Worm (Caenorhabditis elegans) whole organism, young adult: ENCODE data around the gene trmt-10C.2.

Source experiments
- B0035.1 ChIP-seq: sonication (generic microtip); optimal IDR thresholded peaks from 2 replicates; lab custom pipeline; 2016; ENCODE audit warnings: missing genetic modification characterization, mild to moderate bottlenecking, missing compliant biosample characterization, missing genotype, missing genetic modification reagents
- C06A6.2 ChIP-seq: fragments of 200-800 bp; sonication (Bioruptor generic); conservative IDR thresholded peaks from 2 replicates; pipeline ENCODE4 v1.3.6; 2022; ENCODE audit warnings: missing genetic modification characterization, missing compliant biosample characterization
- F23B12.7 ChIP-seq: sonication (generic microtip); optimal IDR thresholded peaks from 2 replicates; lab custom pipeline; 2017; ENCODE audit warnings: missing genetic modification characterization, mild to moderate bottlenecking, missing compliant biosample characterization, antibody characterized with exemption, moderate library complexity; ENCODE audit not compliant: insufficient read depth
- F37B4.10 ChIP-seq: fragments of 200-800 bp; sonication (Bioruptor generic); IDR thresholded peaks from 2 replicates; pipeline ENCODE4 v1.3.6; 2022; ENCODE audit warnings: missing genetic modification characterization, missing compliant biosample characterization
- F39B2.1 ChIP-seq: fragments of 200-800 bp; sonication (Bioruptor generic); IDR thresholded peaks from 2 replicates; pipeline ENCODE4 v1.3.6; 2022; ENCODE audit warnings: missing genetic modification reagents, missing genetic modification characterization, missing compliant biosample characterization
- F52B5.7 ChIP-seq: sonication (generic microtip); optimal IDR thresholded peaks from 2 replicates; lab custom pipeline; 2016; ENCODE audit warnings: mild to moderate bottlenecking, missing genetic modification characterization, missing compliant biosample characterization
- K11D2.4 ChIP-seq: fragments of 200-800 bp; sonication (Bioruptor generic); IDR thresholded peaks from 2 replicates; pipeline ENCODE4 v1.3.6; 2022; ENCODE audit warnings: missing genetic modification reagents, missing genetic modification characterization, missing compliant biosample characterization
- K12H6.12 ChIP-seq: fragments of 200-800 bp; sonication (Bioruptor generic); optimal IDR thresholded peaks from 2 replicates; lab custom pipeline; 2018; ENCODE audit warnings: mild to moderate bottlenecking, missing genetic modification characterization, missing compliant biosample characterization
- T26A5.8 ChIP-seq: sonication (generic microtip); optimal IDR thresholded peaks from 2 replicates; lab custom pipeline; 2016; ENCODE audit warnings: missing genetic modification characterization, missing compliant biosample characterization
- Y53G8AR.9 ChIP-seq: fragments of 200-800 bp; sonication (Bioruptor generic); conservative IDR thresholded peaks from 2 replicates; pipeline ENCODE4 v1.3.6; 2022; ENCODE audit warnings: missing genetic modification reagents, missing genetic modification characterization, missing compliant biosample characterization
- ama-1 ChIP-seq, 3 experiments: fragments of 150-350 bp in 1 of 3; sonication (generic microtip) in 2 of 3; optimal IDR thresholded peaks; 2 replicates each; lab custom pipeline; 2014 to 2018; ENCODE audit warnings: missing biosample characterization in 2 of 3, missing genetic modification characterization in 2 of 3, missing genetic modification reagents in 2 of 3
- aptf-2 ChIP-seq: fragments of 200-800 bp; sonication (Bioruptor generic); conservative IDR thresholded peaks from 2 replicates; pipeline ENCODE4 v1.3.6; 2022; ENCODE audit warnings: missing genetic modification reagents, missing genetic modification characterization, missing compliant biosample characterization
- aptf-3 ChIP-seq: fragments of 200-800 bp; sonication (Bioruptor generic); IDR thresholded peaks from 2 replicates; pipeline ENCODE4 v1.3.6; 2022; ENCODE audit warnings: missing genetic modification characterization, missing compliant biosample characterization
- attf-5 ChIP-seq: fragments of 200-800 bp; sonication (Bioruptor generic); optimal IDR thresholded peaks from 2 replicates; lab custom pipeline; 2018; ENCODE audit warnings: mild to moderate bottlenecking, missing genetic modification characterization, missing compliant biosample characterization
- bed-2 ChIP-seq: fragments of 200-800 bp; sonication (Bioruptor generic); IDR thresholded peaks from 2 replicates; pipeline ENCODE4 v1.3.6; 2022; ENCODE audit warnings: missing genetic modification reagents, missing genetic modification characterization, missing compliant biosample characterization
- cebp-2 ChIP-seq: fragments of 200-800 bp; sonication (Bioruptor generic); IDR thresholded peaks from 2 replicates; pipeline ENCODE4 v1.3.6; 2022; ENCODE audit warnings: missing genetic modification characterization, missing compliant biosample characterization
- ceh-100 ChIP-seq: fragments of 200-800 bp; sonication (Bioruptor generic); IDR thresholded peaks from 2 replicates; pipeline ENCODE4 v1.3.6; 2022; ENCODE audit warnings: missing genetic modification reagents, missing genetic modification characterization, missing compliant biosample characterization
- ceh-40 ChIP-seq: fragments of 200-800 bp; sonication (Bioruptor generic); IDR thresholded peaks from 2 replicates; pipeline ENCODE4 v1.3.6; 2022; ENCODE audit warnings: missing genetic modification characterization, missing compliant biosample characterization
- chd-7 ChIP-seq: sonication (generic microtip); optimal IDR thresholded peaks from 2 replicates; lab custom pipeline; 2016; ENCODE audit warnings: mild to moderate bottlenecking, missing genetic modification characterization, moderate library complexity, missing compliant biosample characterization
- egl-18 ChIP-seq: fragments of 200-800 bp; sonication (Bioruptor generic); IDR thresholded peaks from 2 replicates; pipeline ENCODE4 v1.3.6; 2022; ENCODE audit warnings: missing genetic modification reagents, missing genetic modification characterization, missing compliant biosample characterization
- egl-44 ChIP-seq: fragments of 200-800 bp; sonication (Bioruptor generic); IDR thresholded peaks from 2 replicates; pipeline ENCODE4 v1.3.6; 2022; ENCODE audit warnings: missing genetic modification reagents, missing genetic modification characterization, missing compliant biosample characterization
- hlh-26 ChIP-seq: fragments of 200-800 bp; sonication (Bioruptor generic); conservative IDR thresholded peaks from 2 replicates; pipeline ENCODE4 v1.3.6; 2022; ENCODE audit warnings: missing genetic modification reagents, missing genetic modification characterization, missing compliant biosample characterization
- hsf-1 ChIP-seq: fragments of 200-800 bp; sonication (Bioruptor generic); IDR thresholded peaks from 2 replicates; pipeline ENCODE4 v1.3.6; 2022; ENCODE audit warnings: missing genetic modification reagents, missing genetic modification characterization, missing compliant biosample characterization
- lin-35 ChIP-seq, 3 experiments: fragments of 150-350 bp in 2 of 3; sonication (generic microtip) in 1 of 3; optimal IDR thresholded peaks; 2 replicates each; lab custom pipeline; 2014 to 2018; ENCODE audit warnings: missing biosample characterization in 3 of 3, missing genetic modification characterization in 3 of 3, missing genetic modification reagents in 3 of 3
- lin-40 ChIP-seq: sonication (generic microtip); optimal IDR thresholded peaks from 2 replicates; lab custom pipeline; 2016; ENCODE audit warnings: missing genetic modification characterization, mild to moderate bottlenecking, missing compliant biosample characterization, missing genotype, missing genetic modification reagents
- madf-3 ChIP-seq: fragments of 200-800 bp; sonication (Bioruptor generic); IDR thresholded peaks from 2 replicates; pipeline ENCODE4 v1.3.6; 2022; ENCODE audit warnings: missing genetic modification reagents, missing genetic modification characterization, missing compliant biosample characterization
- mel-28 ChIP-seq: sonication (generic microtip); optimal IDR thresholded peaks from 2 replicates; lab custom pipeline; 2016; ENCODE audit warnings: borderline replicate concordance, mild to moderate bottlenecking, missing genetic modification characterization, missing compliant biosample characterization
- mes-4 ChIP-seq: sonication (generic microtip); optimal IDR thresholded peaks from 2 replicates; lab custom pipeline; 2016; ENCODE audit warnings: missing genotype, missing genetic modification characterization, missing compliant biosample characterization
- nhr-120 ChIP-seq: fragments of 200-800 bp; sonication (Bioruptor generic); IDR thresholded peaks from 2 replicates; pipeline ENCODE4 v1.3.6; 2022; ENCODE audit warnings: missing genetic modification characterization, missing compliant biosample characterization
- nhr-90 ChIP-seq: sonication (generic microtip); optimal IDR thresholded peaks from 2 replicates; lab custom pipeline; 2016; ENCODE audit warnings: missing genotype, mild to moderate bottlenecking, missing genetic modification characterization, missing compliant biosample characterization
- snpc-1.1 ChIP-seq: sonication (generic microtip); optimal IDR thresholded peaks from 2 replicates; lab custom pipeline; 2017; ENCODE audit warnings: missing genetic modification characterization, mild to moderate bottlenecking, missing compliant biosample characterization, antibody characterized with exemption, moderate library complexity, missing genotype, missing genetic modification reagents; ENCODE audit not compliant: insufficient read depth
- sptf-2 ChIP-seq: fragments of 200-800 bp; sonication (Bioruptor generic); optimal IDR thresholded peaks from 2 replicates; lab custom pipeline; 2018; ENCODE audit warnings: mild to moderate bottlenecking, missing genetic modification characterization, missing compliant biosample characterization
- tbp1 ChIP-seq: fragments of 200-800 bp; sonication (Bioruptor generic); optimal IDR thresholded peaks from 2 replicates; lab custom pipeline; 2018; ENCODE audit warnings: mild to moderate bottlenecking, missing genetic modification characterization, missing compliant biosample characterization
- unc-62 ChIP-seq: fragments of 150-350 bp; optimal IDR thresholded peaks from 2 replicates; lab custom pipeline; 2014; ENCODE audit warnings: missing biosample characterization, missing genetic modification reagents, missing genetic modification characterization
- zfh-2 ChIP-seq: fragments of 200-800 bp; sonication (Bioruptor generic); conservative IDR thresholded peaks from 2 replicates; pipeline ENCODE4 v1.3.6; 2022; ENCODE audit warnings: missing genetic modification reagents, missing genetic modification characterization, missing compliant biosample characterization
- zim-3 ChIP-seq: sonication (generic microtip); optimal IDR thresholded peaks from 2 replicates; lab custom pipeline; 2017; ENCODE audit warnings: mild to moderate bottlenecking, missing genetic modification characterization, moderate library complexity, missing compliant biosample characterization

trmt-10C.2 gene

DNA sequence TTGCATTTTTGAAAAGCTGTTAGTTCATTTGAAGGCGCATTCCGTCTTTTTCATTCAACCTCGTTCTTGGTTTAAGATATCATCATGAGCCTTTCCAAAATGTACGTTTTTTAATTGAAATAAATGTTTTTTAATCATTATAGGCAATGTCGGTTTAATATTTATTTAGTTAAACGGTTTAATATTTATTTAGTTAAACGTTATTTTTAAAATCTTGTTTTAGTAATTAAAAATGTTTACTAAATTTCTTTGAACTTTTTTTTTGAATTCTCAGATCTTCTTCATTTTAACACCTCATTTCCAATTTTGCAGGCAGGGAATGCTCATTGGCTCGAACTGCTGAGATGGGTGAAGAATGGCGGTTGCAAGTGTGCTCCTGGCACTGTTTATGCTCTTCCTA is 37.0 kb upstream of the trmt-10C.2 start, which contains the start of gene gar-2:
Gene gar-2 (plus strand): TSS at position 301 of the 400 bp plus-strand sequence.
- TF ChIP-seq hlh-26, result no peak
- no peak for TF ChIP-seq hsf-1 (GFP tag; lab: Robert Waterston, UW)
- no peak for TF ChIP-seq snpc-1.1 (tag; lab: Kevin White, UChicago)
- no peak for TF ChIP-seq B0035.1
- TF ChIP-seq bed-2 (GFP tag; lab: Robert Waterston, UW), result no peak
- TF ChIP-seq C06A6.2 (GFP tag; lab: Robert Waterston, UW), result no peak
- no peak for TF ChIP-seq F39B2.1
- no peak for TF ChIP-seq K12H6.12 (tag; lab: Kevin White, UChicago)
- TF ChIP-seq unc-62, result no peak
- no peak for TF ChIP-seq egl-18 (GFP tag; lab: Robert Waterston, UW)
- no peak for TF ChIP-seq F52B5.7
- TF ChIP-seq aptf-2 (GFP tag; lab: Robert Waterston, UW), result no peak
- TF ChIP-seq sptf-2 (GFP tag; lab: Kevin White, UChicago), result no peak
- no peak for TF ChIP-seq ceh-100 (GFP tag; lab: Robert Waterston, UW)
- no peak for TF ChIP-seq T26A5.8 (tag; lab: Kevin White, UChicago)
- no peak for TF ChIP-seq Y53G8AR.9 (GFP tag; lab: Robert Waterston, UW)
- no peak for TF ChIP-seq mel-28 (tag; lab: Kevin White, UChicago)
- no peak for TF ChIP-seq ama-1 (optimal IDR thresholded peaks at IDR 0.05; lab: Kevin White, UChicago)
- no peak for TF ChIP-seq ama-1 (GFP tag; optimal IDR thresholded peaks at IDR 0.05; lab: Kevin White, UChicago)
- TF ChIP-seq chd-7, result no peak
- no peak for TF ChIP-seq K11D2.4 (GFP tag; lab: Robert Waterston, UW)

DNA sequence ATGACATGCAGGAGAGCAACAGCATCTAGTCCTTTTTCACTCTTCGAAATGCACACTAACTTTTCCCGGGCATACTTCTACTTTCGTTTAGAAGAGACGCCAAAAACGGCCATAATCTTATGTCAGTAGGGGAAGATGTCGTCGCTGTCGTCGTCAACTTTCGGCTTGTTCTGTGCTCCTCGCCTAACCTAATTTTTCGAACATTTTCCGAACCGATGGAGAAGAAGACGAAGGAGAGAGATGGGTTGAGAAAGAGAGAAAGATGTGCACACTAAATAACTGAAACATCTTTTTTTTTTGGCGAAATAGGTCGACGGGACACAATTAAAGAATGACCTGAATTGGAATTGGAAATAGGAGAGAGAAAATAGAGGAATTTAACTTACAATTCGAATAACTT is 35.7 kb upstream of the trmt-10C.2 start:
- no peak for TF ChIP-seq F37B4.10 (GFP tag; lab: Robert Waterston, UW)
- no peak for TF ChIP-seq lin-40 (tag; lab: Kevin White, UChicago)
- TF ChIP-seq egl-44 (GFP tag; lab: Robert Waterston, UW), result no peak
- no peak for TF ChIP-seq nhr-90 (tag; lab: Kevin White, UChicago)
- TF ChIP-seq zim-3, result no peak
- peak in 1 of 3 experiments; percentile 16 for TF ChIP-seq lin-35 (GFP tag; optimal IDR thresholded peaks at IDR 0.05; lab: Kevin White, UChicago)

DNA sequence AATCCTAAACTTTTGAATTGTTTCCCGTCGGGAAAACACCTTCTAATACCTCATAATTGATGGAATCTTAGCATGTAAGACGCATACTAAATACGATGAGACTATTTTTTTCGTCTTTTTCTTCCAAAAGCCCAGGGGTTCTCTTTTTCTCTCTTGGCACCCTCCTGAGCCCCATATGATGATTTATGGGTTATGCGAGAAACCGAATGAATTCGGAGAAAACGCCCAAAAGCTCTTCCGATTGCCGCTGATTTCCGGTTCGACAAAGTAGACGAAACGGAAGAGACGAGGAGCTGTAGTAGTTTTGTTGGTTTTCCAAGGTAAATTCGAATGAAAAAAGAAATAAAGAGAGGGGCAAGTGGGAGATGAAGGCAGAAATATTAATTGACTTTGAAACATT is 34.6 kb upstream of the trmt-10C.2 start:
- TF ChIP-seq zfh-2 (GFP tag; lab: Robert Waterston, UW) (no peak), ama-1 (optimal IDR thresholded peaks at IDR 0.05; lab: Kevin White, UChicago) (no peak), ama-1 (GFP tag; optimal IDR thresholded peaks at IDR 0.05; lab: Kevin White, UChicago) (no peak), madf-3 (GFP tag; lab: Robert Waterston, UW) (no peak), cebp-2 (GFP tag; lab: Robert Waterston, UW) (no peak), B0035.1 (no peak), ceh-40 (no peak), attf-5 (GFP tag; lab: Kevin White, UChicago) (no peak), hsf-1 (GFP tag; lab: Robert Waterston, UW) (no peak), F23B12.7 (tag; lab: Kevin White, UChicago) (no peak), mel-28 (tag; lab: Kevin White, UChicago) (no peak), mes-4 (tag; lab: Kevin White, UChicago) (no peak), nhr-120 (GFP tag; lab: Robert Waterston, UW) (no peak), tbp1 (GFP tag; lab: Kevin White, UChicago) (no peak), aptf-3 (no peak)
